Worm (Caenorhabditis elegans) whole organism, L1 larva: Measurements from ENCODE around the gene srz-82.

Experiments
- dpl-1 ChIP-seq, 3 experiments: fragments of 150-350 bp in 2 of 3; sonication (generic microtip) in 1 of 3; optimal IDR thresholded peaks; 2 replicates each; lab custom pipeline; 2014 to 2017; ENCODE audit warnings: missing biosample characterization in 3 of 3, missing genetic modification characterization in 3 of 3, missing genetic modification reagents in 3 of 3
- lin-39 ChIP-seq: fragments of 150-350 bp; optimal IDR thresholded peaks from 2 replicates; lab custom pipeline; 2014; ENCODE audit warnings: missing biosample characterization, missing genetic modification reagents, missing genetic modification characterization
- nhr-77 ChIP-seq: fragments of 150-350 bp; optimal IDR thresholded peaks from 2 replicates; lab custom pipeline; 2014; ENCODE audit warnings: missing biosample characterization, missing genetic modification characterization

DNA sequence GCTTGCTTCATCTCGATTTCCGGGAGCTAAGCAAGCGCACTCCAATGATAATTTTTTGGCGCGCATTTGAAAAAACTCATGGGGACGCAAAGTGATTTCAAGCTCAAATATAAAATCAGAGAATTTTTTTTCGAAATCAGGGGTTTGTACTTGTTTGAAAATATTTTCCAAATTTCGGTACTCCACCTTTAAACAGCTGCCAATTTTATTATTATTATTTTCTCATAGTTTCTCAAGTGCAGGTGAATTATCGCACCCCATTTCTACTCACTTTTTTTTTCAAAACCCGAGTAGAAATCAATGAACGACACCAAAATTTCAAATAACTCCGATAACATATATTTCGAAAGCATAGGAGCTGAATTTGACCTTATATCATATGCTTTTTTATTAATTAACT lies 21.4 kb downstream of the srz-82 start, which contains the start of gene srz-83:
- TF ChIP-seq nhr-77: no peak
- no peak for TF ChIP-seq lin-39 (tag; lab: Kevin White, UChicago)
- no peak for TF ChIP-seq dpl-1 (GFP tag; optimal IDR thresholded peaks at IDR 0.05; lab: Kevin White, UChicago)
